Fruit fly (Drosophila melanogaster): ENCODE data around the gene GstD6.

Gene GstD6

DNA sequence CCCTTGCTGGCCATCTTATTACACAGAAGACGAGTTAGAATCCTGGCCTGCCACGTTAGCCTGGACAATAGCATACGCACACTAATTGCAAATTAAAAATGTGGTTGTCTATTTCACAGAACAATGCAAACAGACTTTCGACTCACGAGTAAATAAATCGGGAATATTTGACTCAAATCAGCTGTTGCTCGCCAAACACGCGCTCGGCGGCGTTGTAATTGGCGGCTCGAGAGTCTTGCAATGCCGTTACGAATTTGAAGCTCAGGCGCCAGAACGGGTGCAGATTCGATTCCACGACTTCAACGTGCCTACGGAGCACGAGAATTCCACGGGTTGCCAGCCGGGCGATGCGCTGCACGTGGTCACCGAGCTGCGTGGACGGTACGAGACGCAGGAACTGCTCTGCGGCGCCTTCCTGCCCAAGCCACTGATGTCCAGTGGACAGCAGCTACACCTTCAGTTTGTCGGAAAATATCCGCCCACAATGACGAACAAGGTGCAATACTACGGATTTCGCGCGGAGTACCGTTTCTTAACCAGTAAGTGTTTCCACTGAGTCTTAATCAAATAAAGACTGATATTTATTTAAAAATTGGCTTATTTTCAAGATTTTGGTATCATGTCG is 24.9 kb downstream of the GstD6 start, which contains the start of gene DNAlig3 (continued):
- 0 out of 3 replicates have a peak, but pooled peaks have one; percentile 28 for TF ChIP-seq knrl (GFP tag; IDR thresholded peaks at IDR 0.05; ENCODE audit: partially characterized antibody)
- TF ChIP-seq zen (tag; optimal IDR thresholded peaks at IDR 0.05) = peak; percentile 17
- no peak for TF ChIP-seq CG3847 (GFP tag; IDR thresholded peaks at IDR 0.05)
- TF ChIP-seq scrt (GFP tag; optimal IDR thresholded peaks at IDR 0.05) = peak; percentile 53
- peak; percentile 76 for TF ChIP-seq MBD-R2 (GFP tag; IDR thresholded peaks at IDR 0.05)
- peak; percentile 73 for TF ChIP-seq Dll (GFP tag; IDR thresholded peaks at IDR 0.05; ENCODE audit: partially characterized antibody)
- TF ChIP-seq CG3163 (GFP tag; optimal IDR thresholded peaks at IDR 0.05) = no peak
- TF ChIP-seq pnt (GFP tag; optimal IDR thresholded peaks at IDR 0.05) = no peak
- peak; percentile 65 for TF ChIP-seq HLHmδ (GFP tag; optimal IDR thresholded peaks at IDR 0.05)
- TF ChIP-seq hb (GFP tag; IDR thresholded peaks at IDR 0.05; ENCODE audit: partially characterized antibody) = 0 out of 3 replicates have a peak, but pooled peaks have one; percentile 64
- no peak for TF ChIP-seq ham (GFP tag; IDR thresholded peaks at IDR 0.05)
- TF ChIP-seq hbn (GFP tag; IDR thresholded peaks at IDR 0.05; ENCODE audit: partially characterized antibody) = peak; percentile 48
- TF ChIP-seq h (optimal IDR thresholded peaks at IDR 0.05) = no peak
- TF ChIP-seq Atf6 (GFP tag; IDR thresholded peaks at IDR 0.05) = no peak
- peak in 1 of 2 experiments; percentile 62 for TF ChIP-seq tll (GFP tag; optimal IDR thresholded peaks at IDR 0.05)
- TF ChIP-seq CG13287 (GFP tag; IDR thresholded peaks at IDR 0.05; ENCODE audit: partially characterized antibody) = peak; percentile 73
- TF ChIP-seq zen2 (GFP tag; IDR thresholded peaks at IDR 0.05; ENCODE audit: partially characterized antibody) = peak; percentile 68; the same call in 2 of the 3 replicates
- peak; percentile 57 for TF ChIP-seq CG34224 (GFP tag; IDR thresholded peaks at IDR 0.05; ENCODE audit: partially characterized antibody)
- peak; percentile 33; the same call in 1 of the 2 replicates for TF ChIP-seq Bgb (GFP tag; IDR thresholded peaks at IDR 0.05; ENCODE audit: partially characterized antibody)
- TF ChIP-seq her (GFP tag; optimal IDR thresholded peaks at IDR 0.05) = peak; percentile 39
- TF ChIP-seq CG8765 (GFP tag; IDR thresholded peaks at IDR 0.05) = no peak
- no peak for TF ChIP-seq CG16815 (GFP tag; optimal IDR thresholded peaks at IDR 0.05)
- TF ChIP-seq dm (GFP tag; optimal IDR thresholded peaks at IDR 0.05) = peak; percentile 37
- peak; percentile 22 for TF ChIP-seq Sry-δ (GFP tag; optimal IDR thresholded peaks at IDR 0.05)
- TF ChIP-seq CG6683 (GFP tag; optimal IDR thresholded peaks at IDR 0.05) = peak; percentile 8
- peak; percentile 83 for TF ChIP-seq CG12769 (tag; optimal IDR thresholded peaks at IDR 0.05)
- no peak for TF ChIP-seq CG9215 (GFP tag; IDR thresholded peaks at IDR 0.05)
- TF ChIP-seq CG4617 (GFP tag; optimal IDR thresholded peaks at IDR 0.05; ENCODE audit: borderline replicate concordance) = peak; percentile 2
- TF ChIP-seq sna (GFP tag; IDR thresholded peaks at IDR 0.05; ENCODE audit: partially characterized antibody) = peak; percentile 62
- TF ChIP-seq CG12071 (GFP tag; optimal IDR thresholded peaks at IDR 0.05) = peak; percentile 44
- no peak for TF ChIP-seq CG16779 (GFP tag; IDR thresholded peaks at IDR 0.05)
- no peak for TF ChIP-seq org-1 (GFP tag; optimal IDR thresholded peaks at IDR 0.05)
- no peak for TF ChIP-seq lilli (GFP tag; optimal IDR thresholded peaks at IDR 0.05)
- TF ChIP-seq ERR (GFP tag; optimal IDR thresholded peaks at IDR 0.05) = no peak
- peak; percentile 33 to 93 for TF ChIP-seq crp (GFP tag; optimal IDR thresholded peaks at IDR 0.05)
- TF ChIP-seq Ptx1 (GFP tag; IDR thresholded peaks at IDR 0.05) = no peak
- TF ChIP-seq bigmax (GFP tag; optimal IDR thresholded peaks at IDR 0.05) = peak; percentile 8
- TF ChIP-seq kni (GFP tag; optimal IDR thresholded peaks at IDR 0.05) = peak; percentile 44
- peak; percentile 79 for TF ChIP-seq CG15514 (GFP tag; optimal IDR thresholded peaks at IDR 0.05)
- peak; percentile 17 for TF ChIP-seq CG9797 (GFP tag; optimal IDR thresholded peaks at IDR 0.05)
- TF ChIP-seq Pdp1 (GFP tag; optimal IDR thresholded peaks at IDR 0.05) = peak in 1 of 2 experiments; percentile 10
- TF ChIP-seq sd (tag; optimal IDR thresholded peaks at IDR 0.05) = peak; percentile 29
- no peak for TF ChIP-seq nom (GFP tag; optimal IDR thresholded peaks at IDR 0.05)
- TF ChIP-seq Myb (GFP tag; optimal IDR thresholded peaks at IDR 0.05) = peak; percentile 95
- no peak for TF ChIP-seq CG31224 (GFP tag; IDR thresholded peaks at IDR 0.05)
- peak; percentile 23 for TF ChIP-seq MESR4 (GFP tag; optimal IDR thresholded peaks at IDR 0.05)
- TF ChIP-seq Med (GFP tag) = peak; percentile 42
- peak; percentile 1 for TF ChIP-seq kah (GFP tag; optimal IDR thresholded peaks at IDR 0.05)
